Worm (Caenorhabditis elegans): ENCODE data around the gene ZK1321.4.

Gene ZK1321.4

ce11 chrII:9738820-9739219 is 34.9 kb downstream of the ZK1321.4 start:
- TF ChIP-seq nhr-80 (tag; optimal IDR thresholded peaks at IDR 0.05) (peak; percentile 92), pha-4 (tag; optimal IDR thresholded peaks at IDR 0.05) (peak; percentile 56), F33H1.4 (GFP tag; IDR thresholded peaks at IDR 0.05) (peak; percentile 29; the same call in 1 of the 2 replicates), attf-5 (GFP tag; optimal IDR thresholded peaks at IDR 0.05) (peak; percentile 70), bed-1 (GFP tag; IDR thresholded peaks at IDR 0.05) (no peak), lin-54 (GFP tag; optimal IDR thresholded peaks at IDR 0.05) (no peak), cebp-2 (GFP tag; IDR thresholded peaks at IDR 0.05) (0 out of 2 replicates have a peak, but pooled peaks have one; percentile 64), pbrm-1 (GFP tag; IDR thresholded peaks at IDR 0.05) (peak; percentile 30; the same call in 1 of the 2 replicates), dox-1 (GFP tag; IDR thresholded peaks at IDR 0.05) (peak; percentile 64), F37B4.10 (GFP tag; IDR thresholded peaks at IDR 0.05) (0 out of 2 replicates have a peak, but pooled peaks have one; percentile 30), Y95B8A.8 (GFP tag; IDR thresholded peaks at IDR 0.05) (0 out of 2 replicates have a peak, but pooled peaks have one; percentile 34), tlf-1 (GFP tag; optimal IDR thresholded peaks at IDR 0.05) (peak; percentile 70), B0336.3 (GFP tag; IDR thresholded peaks at IDR 0.05) (peak; percentile 76; the same call in 1 of the 2 replicates), aptf-3 (GFP tag; IDR thresholded peaks at IDR 0.05) (0 out of 2 replicates have a peak, but pooled peaks have one; percentile 42), lsy-27 (tag; optimal IDR thresholded peaks at IDR 0.05; ENCODE audit: borderline replicate concordance, insufficient read depth) (no peak), nhr-90 (tag; optimal IDR thresholded peaks at IDR 0.05) (peak; percentile 34), ets-4 (GFP tag; optimal IDR thresholded peaks at IDR 0.05) (peak; percentile 42), nfyb-1 (GFP tag; IDR thresholded peaks at IDR 0.05) (0 out of 2 replicates have a peak, but pooled peaks have one; percentile 24), hmg-1.2 (GFP tag; IDR thresholded peaks at IDR 0.05) (peak; percentile 35; the same call in 1 of the 2 replicates), snpc-4 (GFP tag; optimal IDR thresholded peaks at IDR 0.05) (no peak), snpc-4 (tag; optimal IDR thresholded peaks at IDR 0.05) (peak in 3 of 4 experiments; percentile 3 to 31 (median 15)), unc-62 (GFP tag; optimal IDR thresholded peaks at IDR 0.05) (peak; percentile 48), snpc-3.4 (tag; optimal IDR thresholded peaks at IDR 0.05) (peak; percentile 16), Y79H2A.3 (GFP tag; conservative IDR thresholded peaks at IDR 0.05) (no peak), lsl-1 (GFP tag; optimal IDR thresholded peaks at IDR 0.05) (no peak), chd-7 (tag; optimal IDR thresholded peaks at IDR 0.05) (peak; percentile 67), egl-18 (GFP tag; IDR thresholded peaks at IDR 0.05) (no peak), cebp-1 (GFP tag; IDR thresholded peaks at IDR 0.05) (0 out of 2 replicates have a peak, but pooled peaks have one; percentile 24), cebp-1 (tag; optimal IDR thresholded peaks at IDR 0.05) (peak; percentile 69), ama-1 (optimal IDR thresholded peaks at IDR 0.05) (no peak), ama-1 (GFP tag; optimal IDR thresholded peaks at IDR 0.05) (no peak), atf-7 (tag; optimal IDR thresholded peaks at IDR 0.05) (peak; percentile 23), Y56A3A.18 (GFP tag; IDR thresholded peaks at IDR 0.05) (0 out of 2 replicates have a peak, but pooled peaks have one; percentile 40), ztf-25 (GFP tag; IDR thresholded peaks at IDR 0.05) (peak; percentile 43; the same call in 1 of the 2 replicates), lir-1 (GFP tag; conservative IDR thresholded peaks at IDR 0.05) (0 out of 2 replicates have a peak, but pooled peaks have one; percentile 21), zim-3 (tag; optimal IDR thresholded peaks at IDR 0.05) (peak; percentile 30), tbp1 (GFP tag; optimal IDR thresholded peaks at IDR 0.05) (peak; percentile 54), madf-10 (tag; optimal IDR thresholded peaks at IDR 0.05) (peak; percentile 12), mcd-1 (GFP tag; IDR thresholded peaks at IDR 0.05) (peak; percentile 33; the same call in 1 of the 2 replicates), let-607 (tag; optimal IDR thresholded peaks at IDR 0.05) (peak; percentile 85 to 91), ccch-3 (GFP tag; optimal IDR thresholded peaks at IDR 0.05) (no peak)
